Worm (Caenorhabditis elegans): ENCODE results near the gene K03D3.2.

K03D3.2 gene

ce11 chrIV:16330508-16330907, 2.1 kb upstream of the K03D3.2 start:
- no peak for TF ChIP-seq swsn-7 (tag; optimal IDR thresholded peaks at IDR 0.05)
- TF ChIP-seq mef-2 (tag; optimal IDR thresholded peaks at IDR 0.05) = no peak
- TF ChIP-seq F16B12.6 (tag; optimal IDR thresholded peaks at IDR 0.05) = no peak
- no peak for TF ChIP-seq tlp-1 (tag; optimal IDR thresholded peaks at IDR 0.05)
- TF ChIP-seq C04F5.9 (tag; optimal IDR thresholded peaks at IDR 0.05) = no peak
- TF ChIP-seq alr-1 (tag; optimal IDR thresholded peaks at IDR 0.05; ENCODE audit: borderline replicate concordance) = no peak
- TF ChIP-seq pqm-1 (tag; optimal IDR thresholded peaks at IDR 0.05) = no peak
- TF ChIP-seq fkh-8 (tag; optimal IDR thresholded peaks at IDR 0.05) = no peak
- no peak for TF ChIP-seq nhr-71 (tag; optimal IDR thresholded peaks at IDR 0.05)
- TF ChIP-seq nhr-20 (tag; optimal IDR thresholded peaks at IDR 0.05) = no peak
- no peak for TF ChIP-seq nhr-47 (tag; optimal IDR thresholded peaks at IDR 0.05)

ce11 chrIV:16329159-16329558, 740 bp upstream of the K03D3.2 start, which contains the start of gene srz-74:
srz-74 (plus strand) TSS chrIV:16329459.
- TF ChIP-seq mab-9 (GFP tag; IDR thresholded peaks at IDR 0.05) (no peak), nhr-20 (tag; optimal IDR thresholded peaks at IDR 0.05) (no peak), sup-37 (GFP tag; optimal IDR thresholded peaks at IDR 0.05) (no peak), lin-35 (GFP tag; optimal IDR thresholded peaks at IDR 0.05) (no peak), dpl-1 (GFP tag; optimal IDR thresholded peaks at IDR 0.05) (no peak), lin-15B (tag; optimal IDR thresholded peaks at IDR 0.05) (no peak), swsn-7 (tag; optimal IDR thresholded peaks at IDR 0.05) (no peak), rnt-1 (tag; optimal IDR thresholded peaks at IDR 0.05) (no peak), lsy-2 (tag; optimal IDR thresholded peaks at IDR 0.05) (no peak), unc-98 (GFP tag; IDR thresholded peaks at IDR 0.05) (no peak)

- no peak for TF ChIP-seq jun-1 (tag; optimal IDR thresholded peaks at IDR 0.05)
- TF ChIP-seq nhr-28 (tag; optimal IDR thresholded peaks at IDR 0.05) = no peak
- TF ChIP-seq unc-98 (GFP tag; IDR thresholded peaks at IDR 0.05) = no peak
- no peak for TF ChIP-seq aly-2 (tag; optimal IDR thresholded peaks at IDR 0.05)
- no peak for TF ChIP-seq lin-39 (tag; optimal IDR thresholded peaks at IDR 0.05)
- no peak for TF ChIP-seq nhr-71 (tag; optimal IDR thresholded peaks at IDR 0.05)
- TF ChIP-seq nhr-20 (tag; optimal IDR thresholded peaks at IDR 0.05) = no peak
These were observed 3.8 kb downstream of the K03D3.2 start, which contains the start of gene srz-105 for ce11 chrIV:16324589-16324988. srz-105 (plus strand) TSS chrIV:16324889.

- TF ChIP-seq hlh-4 (tag; optimal IDR thresholded peaks at IDR 0.05) = peak; percentile 11
- TF ChIP-seq ama-1 (optimal IDR thresholded peaks at IDR 0.05) = no peak
These were observed 5.0 kb downstream of the K03D3.2 start, which contains the start of gene srz-104 for ce11 chrIV:16323373-16323772. srz-104 (plus strand) TSS chrIV:16323673.

- no peak for TF ChIP-seq aly-2 (tag; optimal IDR thresholded peaks at IDR 0.05)
- TF ChIP-seq hlh-17 (GFP tag; optimal IDR thresholded peaks at IDR 0.05; ENCODE audit: borderline replicate concordance) = no peak
- no peak for TF ChIP-seq ceh-88 (GFP tag; IDR thresholded peaks at IDR 0.05)
- TF ChIP-seq ceh-63 (GFP tag; optimal IDR thresholded peaks at IDR 0.05) = no peak
- no peak for TF ChIP-seq unc-30 (tag; optimal IDR thresholded peaks at IDR 0.05)
- no peak for TF ChIP-seq fos-1 (tag; optimal IDR thresholded peaks at IDR 0.05)
- TF ChIP-seq C16A3.4 (tag; optimal IDR thresholded peaks at IDR 0.05) = no peak
- no peak for TF ChIP-seq lsy-2 (tag; optimal IDR thresholded peaks at IDR 0.05)
- no peak for TF ChIP-seq nhr-85 (tag)
- TF ChIP-seq elt-2 (tag; optimal IDR thresholded peaks at IDR 0.05) = no peak
- no peak for TF ChIP-seq ces-1 (GFP tag; optimal IDR thresholded peaks at IDR 0.05)
- TF ChIP-seq egl-27 (tag; optimal IDR thresholded peaks at IDR 0.05) = no peak
- TF ChIP-seq irx-1 (tag; optimal IDR thresholded peaks at IDR 0.05) = no peak
- no peak for TF ChIP-seq ama-1 (optimal IDR thresholded peaks at IDR 0.05)
- TF ChIP-seq ztf-4 (tag; optimal IDR thresholded peaks at IDR 0.05) = no peak
These were observed 7.6 kb downstream of the K03D3.2 start, which contains the start of gene srz-61 for ce11 chrIV:16320866-16321265. srz-61 (plus strand) TSS chrIV:16321166.
